Fruit fly (Drosophila melanogaster) whole organism, embryonic: ENCODE results near the gene CG34107.
A peak's percentile ranks its signal among the peaks of the same experiment; 100 is the strongest.

ENCODE experiments used
- Atf3 ChIP-seq: fragments of 200-800 bp; sonication (Bioruptor generic); optimal IDR thresholded peaks from 3 replicates; lab custom pipeline; 2016; ENCODE audit warnings: missing biosample characterization, missing genetic modification characterization
- CG11085 ChIP-seq: fragments of 200-800 bp; sonication (Bioruptor generic); IDR thresholded peaks from 2 replicates; pipeline ENCODE4 v1.3.6; 2022; ENCODE audit warnings: missing biosample characterization, missing genetic modification characterization
- CG12155 ChIP-seq: fragments of 200-800 bp; sonication (Bioruptor generic); optimal IDR thresholded peaks from 3 replicates; lab custom pipeline; 2016; ENCODE audit warnings: missing biosample characterization, missing genetic modification characterization
- CG31224 ChIP-seq: fragments of 200-800 bp; sonication (Bioruptor generic); IDR thresholded peaks from 2 replicates; pipeline ENCODE4 v1.3.6; 2022; ENCODE audit warnings: missing biosample characterization, missing genetic modification characterization
- CTCF ChIP-seq: fragments of 200-800 bp; sonication (Bioruptor generic); optimal IDR thresholded peaks from 2 replicates; lab custom pipeline; 2017; ENCODE audit warnings: missing biosample characterization, mild to moderate bottlenecking, missing genetic modification characterization, moderate library complexity
- Hand ChIP-seq: fragments of 200-800 bp; sonication (Bioruptor generic); optimal IDR thresholded peaks from 2 replicates; lab custom pipeline; 2017; ENCODE audit warnings: mild to moderate bottlenecking, missing biosample characterization, missing genetic modification reagents, missing genetic modification characterization
- Sox100B ChIP-seq: fragments of 200-800 bp; sonication (Bioruptor generic); optimal IDR thresholded peaks from 3 replicates; lab custom pipeline; 2018; ENCODE audit warnings: missing biosample characterization, mild to moderate bottlenecking, missing genetic modification characterization
- bbx ChIP-seq: fragments of 200-800 bp; sonication (Bioruptor generic); IDR thresholded peaks from 2 replicates; pipeline ENCODE4 v1.3.6; 2022; ENCODE audit warnings: missing biosample characterization, missing genetic modification characterization; ENCODE audit not compliant: partially characterized antibody
- bcd ChIP-seq: fragments of 200-800 bp; sonication (Bioruptor generic); optimal IDR thresholded peaks from 2 replicates; lab custom pipeline; 2017; ENCODE audit warnings: missing biosample characterization, mild to moderate bottlenecking, missing genetic modification characterization
- btn ChIP-seq: fragments of 200-800 bp; sonication (Bioruptor generic); optimal IDR thresholded peaks from 2 replicates; lab custom pipeline; 2016; ENCODE audit warnings: missing biosample characterization, missing genetic modification characterization
- trem ChIP-seq: fragments of 200-800 bp; optimal IDR thresholded peaks from 3 replicates; lab custom pipeline; 2019; ENCODE audit warnings: missing biosample characterization, mild to moderate bottlenecking, missing genetic modification characterization, moderate library complexity

- no peak for TF ChIP-seq Hand (GFP tag; lab: Kevin White, UChicago)
- no peak for TF ChIP-seq bcd (GFP tag; lab: Kevin White, UChicago)
- no peak for TF ChIP-seq CTCF (GFP tag; lab: Kevin White, UChicago)
- TF ChIP-seq bbx (GFP tag; lab: Robert Waterston, UW) = no peak
- peak; percentile 24 for TF ChIP-seq Sox100B (GFP tag; lab: Kevin White, UChicago)
- TF ChIP-seq btn (GFP tag; lab: Kevin White, UChicago) = no peak
- no peak for TF ChIP-seq CG11085
- TF ChIP-seq CG12155 = no peak
- no peak for TF ChIP-seq Atf3 (GFP tag; lab: Kevin White, UChicago)
- no peak for TF ChIP-seq trem (tag; lab: Kevin White, UChicago)
- TF ChIP-seq CG31224 (GFP tag; lab: Robert Waterston, UW) = no peak
Measured at dm6 chr3R:10190084-10190782, 34.5 kb upstream of the CG34107 start, which contains the start of gene Syn.
